Worm (Caenorhabditis elegans) whole organism, L4 larva: ENCODE results near the gene nhr-26.

Source experiments
- F10B5.3 ChIP-seq: sonication (generic microtip); optimal IDR thresholded peaks from 2 replicates; lab custom pipeline; 2016; ENCODE audit warnings: mild to moderate bottlenecking, missing genetic modification characterization, missing compliant biosample characterization
- F37D6.2 ChIP-seq: sonication (generic microtip); optimal IDR thresholded peaks from 2 replicates; lab custom pipeline; 2016; ENCODE audit warnings: mild to moderate bottlenecking, missing genetic modification characterization, missing compliant biosample characterization
- F44E2.7 ChIP-seq: fragments of 200-800 bp; sonication (Bioruptor generic); IDR thresholded peaks from 2 replicates; pipeline ENCODE4 v2.1.2; 2022; ENCODE audit warnings: missing genetic modification characterization, missing compliant biosample characterization
- R02D3.7 ChIP-seq: fragments of 150-350 bp; sonication (generic microtip); optimal IDR thresholded peaks from 3 replicates; lab custom pipeline; 2014; ENCODE audit warnings: missing biosample characterization, missing genetic modification characterization
- T20F7.1 ChIP-seq: fragments of 200-800 bp; sonication (Bioruptor generic); optimal IDR thresholded peaks from 2 replicates; lab custom pipeline; 2018; ENCODE audit warnings: mild to moderate bottlenecking, missing genetic modification characterization, missing compliant biosample characterization
- Y48G9A.11 ChIP-seq: fragments of 200-800 bp; sonication (Bioruptor generic); IDR thresholded peaks from 2 replicates; pipeline ENCODE4 v1.3.6; 2022; ENCODE audit warnings: missing genetic modification reagents, missing genetic modification characterization, missing compliant biosample characterization
- ZK337.2 ChIP-seq: fragments of 200-800 bp; sonication (Bioruptor generic); IDR thresholded peaks from 2 replicates; pipeline ENCODE4 v1.3.6; 2022; ENCODE audit warnings: missing genetic modification reagents, missing genetic modification characterization, missing compliant biosample characterization
- ZK546.5 ChIP-seq, 2 experiments: sonication (generic microtip); optimal IDR thresholded peaks; 2 replicates each; lab custom pipeline; 2017; ENCODE audit warnings: missing biosample characterization in 2 of 2, missing genetic modification characterization in 2 of 2
- aha-1 ChIP-seq: fragments of 150-350 bp; peaks from one replicate; lab custom pipeline; 2014; ENCODE audit warnings: missing biosample characterization, missing genetic modification characterization
- aly-2 ChIP-seq: sonication (generic microtip); optimal IDR thresholded peaks from 2 replicates; lab custom pipeline; 2018; ENCODE audit warnings: missing biosample characterization, missing genetic modification characterization
- ceh-20 ChIP-seq: fragments of 200-800 bp; sonication (Bioruptor generic); IDR thresholded peaks from 2 replicates; pipeline ENCODE4 v1.3.6; 2022; ENCODE audit warnings: missing genetic modification reagents, missing genetic modification characterization, missing compliant biosample characterization
- ceh-82 ChIP-seq: sonication (generic microtip); optimal IDR thresholded peaks from 2 replicates; lab custom pipeline; 2017; ENCODE audit warnings: missing biosample characterization, missing genetic modification characterization
- ces-1 ChIP-seq: fragments of 150-350 bp; sonication (generic microtip); optimal IDR thresholded peaks from 4 replicates; lab custom pipeline; 2014; ENCODE audit warnings: missing biosample characterization, missing genetic modification reagents, missing genetic modification characterization
- cey-2 ChIP-seq: sonication (generic microtip); optimal IDR thresholded peaks from 3 replicates; lab custom pipeline; 2017; ENCODE audit warnings: missing genetic modification characterization, mild to moderate bottlenecking, missing compliant biosample characterization, antibody characterized with exemption, borderline replicate concordance; ENCODE audit not compliant: insufficient read depth
- ctbp-1 ChIP-seq: fragments of 200-800 bp; sonication (Bioruptor generic); IDR thresholded peaks from 2 replicates; pipeline ENCODE4 v1.3.6; 2022; ENCODE audit warnings: missing genetic modification reagents, missing genetic modification characterization, missing compliant biosample characterization
- daf-12 ChIP-seq: fragments of 150-350 bp; optimal IDR thresholded peaks from 2 replicates; lab custom pipeline; 2014; ENCODE audit warnings: missing biosample characterization, missing genetic modification reagents, missing genetic modification characterization
- dmd-6 ChIP-seq: fragments of 200-800 bp; sonication (Bioruptor generic); IDR thresholded peaks from 2 replicates; pipeline ENCODE4 v1.3.6; 2022; ENCODE audit warnings: missing genetic modification reagents, missing genetic modification characterization, missing compliant biosample characterization
- dmd-8 ChIP-seq: fragments of 200-800 bp; sonication (Bioruptor generic); IDR thresholded peaks from 2 replicates; pipeline ENCODE4 v1.3.6; 2022; ENCODE audit warnings: missing genetic modification characterization, missing compliant biosample characterization
- dve-1 ChIP-seq: sonication (generic microtip); optimal IDR thresholded peaks from 2 replicates; lab custom pipeline; 2017; ENCODE audit warnings: antibody characterized with exemption, mild to moderate bottlenecking, missing genetic modification characterization, missing compliant biosample characterization; ENCODE audit not compliant: insufficient read depth
- egl-27 ChIP-seq: sonication (generic microtip); optimal IDR thresholded peaks from 3 replicates; lab custom pipeline; 2017; ENCODE audit warnings: missing biosample characterization, missing genetic modification reagents, missing genetic modification characterization
- egl-43 ChIP-seq: fragments of 200-800 bp; sonication (Bioruptor generic); IDR thresholded peaks from 2 replicates; pipeline ENCODE4 v1.3.6; 2022; ENCODE audit warnings: missing genetic modification reagents, missing genetic modification characterization, missing compliant biosample characterization
- gei-8 ChIP-seq: fragments of 200-800 bp; sonication (Bioruptor generic); optimal IDR thresholded peaks from 2 replicates; lab custom pipeline; 2018; ENCODE audit warnings: mild to moderate bottlenecking, missing genetic modification characterization, missing compliant biosample characterization
- hlh-11 ChIP-seq: fragments of 200-800 bp; sonication (Bioruptor generic); optimal IDR thresholded peaks from 2 replicates; lab custom pipeline; 2018; ENCODE audit warnings: mild to moderate bottlenecking, missing genetic modification characterization, missing compliant biosample characterization
- jun-1 ChIP-seq: fragments of 150-350 bp; optimal IDR thresholded peaks from 2 replicates; lab custom pipeline; 2014; ENCODE audit warnings: missing biosample characterization, missing genetic modification reagents, missing genetic modification characterization
- lim-7 ChIP-seq: fragments of 200-800 bp; sonication (Bioruptor generic); IDR thresholded peaks from 2 replicates; pipeline ENCODE4 v1.3.6; 2022; ENCODE audit warnings: missing genetic modification characterization, missing compliant biosample characterization
- lin-1 ChIP-seq: fragments of 200-800 bp; sonication (Bioruptor generic); IDR thresholded peaks from 2 replicates; pipeline ENCODE4 v1.3.6; 2022; ENCODE audit warnings: missing genetic modification reagents, missing genetic modification characterization, missing compliant biosample characterization
- lin-13 ChIP-seq: fragments of 150-350 bp; optimal IDR thresholded peaks from 2 replicates; lab custom pipeline; 2014; ENCODE audit warnings: missing biosample characterization, missing genetic modification reagents, missing genetic modification characterization
- lin-29 ChIP-seq: fragments of 200-800 bp; sonication (Bioruptor generic); IDR thresholded peaks from 2 replicates; pipeline ENCODE4 v1.3.6; 2022; ENCODE audit warnings: missing genetic modification reagents, missing genetic modification characterization, missing compliant biosample characterization
- lin-38 ChIP-seq: fragments of 200-800 bp; sonication (Bioruptor generic); IDR thresholded peaks from 2 replicates; pipeline ENCODE4 v1.3.6; 2022; ENCODE audit warnings: missing genetic modification reagents, missing genetic modification characterization, missing compliant biosample characterization
- lin-39 ChIP-seq: fragments of 150-350 bp; optimal IDR thresholded peaks from 2 replicates; lab custom pipeline; 2014; ENCODE audit warnings: missing biosample characterization, missing genetic modification reagents, missing genetic modification characterization
- lir-3 ChIP-seq: sonication (generic microtip); optimal IDR thresholded peaks from 2 replicates; lab custom pipeline; 2016; ENCODE audit warnings: mild to moderate bottlenecking, missing genetic modification characterization, missing compliant biosample characterization
- lsy-2 ChIP-seq, 2 experiments: fragments of 150-350 bp in 1 of 2; sonication (generic microtip) in 1 of 2; optimal IDR thresholded peaks; 2 replicates each; lab custom pipeline; 2014 to 2017; ENCODE audit warnings: missing biosample characterization in 2 of 2, missing genetic modification characterization in 2 of 2
- madf-5 ChIP-seq, 2 experiments: fragments of 200-800 bp; sonication (Bioruptor generic); IDR thresholded peaks; 2 replicates each; pipeline ENCODE4 v1.3.6; 2022; ENCODE audit warnings: missing compliant biosample characterization in 2 of 2, missing genetic modification characterization in 2 of 2
- mdl-1 ChIP-seq, 2 experiments: fragments of 150-350 bp in 1 of 2; sonication (generic microtip) in 1 of 2; optimal IDR thresholded peaks; 2 replicates each; lab custom pipeline; 2014 to 2017; ENCODE audit warnings: missing biosample characterization in 2 of 2, missing genetic modification characterization in 2 of 2
- nhr-10 ChIP-seq: fragments of 150-350 bp; optimal IDR thresholded peaks from 2 replicates; lab custom pipeline; 2014; ENCODE audit warnings: missing biosample characterization, missing genetic modification characterization
- nhr-41 ChIP-seq: fragments of 200-800 bp; sonication (Bioruptor generic); IDR thresholded peaks from 2 replicates; pipeline ENCODE4 v1.3.6; 2022; ENCODE audit warnings: missing genetic modification reagents, missing genetic modification characterization, missing compliant biosample characterization
- nhr-48 ChIP-seq: sonication (generic microtip); optimal IDR thresholded peaks from 2 replicates; lab custom pipeline; 2016; ENCODE audit warnings: mild to moderate bottlenecking, missing genetic modification characterization, missing compliant biosample characterization
- nhr-77 ChIP-seq: fragments of 150-350 bp; optimal IDR thresholded peaks from 2 replicates; lab custom pipeline; 2014; ENCODE audit warnings: missing biosample characterization, missing genetic modification characterization
- php-3 ChIP-seq: fragments of 200-800 bp; sonication (Bioruptor generic); IDR thresholded peaks from 2 replicates; pipeline ENCODE4 v1.3.6; 2022; ENCODE audit warnings: missing genetic modification reagents, missing genetic modification characterization, missing compliant biosample characterization
- pqm-1 ChIP-seq: sonication (generic microtip); optimal IDR thresholded peaks from 2 replicates; lab custom pipeline; 2017; ENCODE audit warnings: missing biosample characterization, missing genetic modification characterization
- sdz-12 ChIP-seq: fragments of 200-800 bp; sonication (Bioruptor generic); optimal IDR thresholded peaks from 2 replicates; lab custom pipeline; 2018; ENCODE audit warnings: mild to moderate bottlenecking, missing genetic modification characterization, missing compliant biosample characterization
- set-16 ChIP-seq: fragments of 200-800 bp; sonication (Bioruptor generic); IDR thresholded peaks from 2 replicates; pipeline ENCODE4 v1.3.6; 2022; ENCODE audit warnings: missing genetic modification reagents, missing genetic modification characterization, missing compliant biosample characterization
- skn-1 ChIP-seq: fragments of 150-350 bp; optimal IDR thresholded peaks from 2 replicates; lab custom pipeline; 2014; ENCODE audit warnings: missing biosample characterization, missing genetic modification characterization
- spr-1 ChIP-seq: sonication (generic microtip); optimal IDR thresholded peaks from 2 replicates; lab custom pipeline; 2016; ENCODE audit warnings: mild to moderate bottlenecking, missing genetic modification characterization, missing compliant biosample characterization
- unc-130 ChIP-seq: sonication (generic microtip); optimal IDR thresholded peaks from 2 replicates; lab custom pipeline; 2016; ENCODE audit warnings: missing genetic modification reagents, missing genetic modification characterization, missing compliant biosample characterization
- unc-39 ChIP-seq: sonication (generic microtip); optimal IDR thresholded peaks from 2 replicates; lab custom pipeline; 2017; ENCODE audit warnings: missing biosample characterization, missing genetic modification characterization
- unc-62 ChIP-seq, 3 experiments: fragments of 150-350 bp in 1 of 3; sonication (generic microtip); optimal IDR thresholded peaks in 2 of 3; peaks in 1 of 3; 1 replicate in 1 of 3; 2 replicates in 2 of 3; lab custom pipeline; 2014 to 2017; ENCODE audit warnings: missing biosample characterization in 3 of 3, missing genetic modification characterization in 3 of 3, missing genetic modification reagents in 3 of 3, missing genotype in 1 of 3
- vab-7 ChIP-seq: fragments of 200-800 bp; sonication (Bioruptor generic); IDR thresholded peaks from 2 replicates; pipeline ENCODE4 v1.3.6; 2022; ENCODE audit warnings: missing genetic modification reagents, missing genetic modification characterization, missing compliant biosample characterization
- zag-1 ChIP-seq: fragments of 150-350 bp; optimal IDR thresholded peaks from 2 replicates; lab custom pipeline; 2014; ENCODE audit warnings: missing biosample characterization, missing genetic modification characterization
- zfp-2 ChIP-seq: sonication (generic microtip); optimal IDR thresholded peaks from 2 replicates; lab custom pipeline; 2016; ENCODE audit warnings: mild to moderate bottlenecking, missing genetic modification characterization, missing compliant biosample characterization
- ztf-7 ChIP-seq: fragments of 150-350 bp; optimal IDR thresholded peaks from 2 replicates; lab custom pipeline; 2014; ENCODE audit warnings: missing biosample characterization, missing genetic modification characterization

nhr-26 gene

ce11 chrX:12670385-12670784 lies 29.9 kb downstream of the nhr-26 start (continued):
- TF ChIP-seq madf-5 (GFP tag; IDR thresholded peaks at IDR 0.05; lab: Robert Waterston, UW) = no peak
- peak; percentile 84 for TF ChIP-seq ctbp-1
- TF ChIP-seq ceh-82 = no peak
- TF ChIP-seq ces-1 = no peak
- TF ChIP-seq egl-27 = peak; percentile 44
- TF ChIP-seq lin-29 (GFP tag; lab: Robert Waterston, UW) = no peak
- peak in 1 of 2 experiments; percentile 99 for TF ChIP-seq unc-62 (GFP tag; optimal IDR thresholded peaks at IDR 0.05 in 1 of 2; lab: Kevin White, UChicago)
- TF ChIP-seq unc-62 (tag; optimal IDR thresholded peaks at IDR 0.05; lab: Kevin White, UChicago) = no peak
- no peak for TF ChIP-seq lin-39
- TF ChIP-seq ZK337.2 (GFP tag; lab: Robert Waterston, UW) = no peak
- no peak for TF ChIP-seq vab-7 (GFP tag; lab: Robert Waterston, UW)
- TF ChIP-seq cey-2 (tag; lab: Kevin White, UChicago) = no peak
- TF ChIP-seq lin-1 (GFP tag; lab: Robert Waterston, UW) = no peak
- TF ChIP-seq skn-1 = no peak
- TF ChIP-seq unc-39 (tag; lab: Kevin White, UChicago) = no peak
- TF ChIP-seq hlh-11 (tag; lab: Kevin White, UChicago) = peak; percentile 86
- TF ChIP-seq zag-1 = no peak
- TF ChIP-seq ceh-20 = 0 out of 2 replicates have a peak, but pooled peaks have one; percentile 55
- peak; percentile 65 for TF ChIP-seq nhr-10 (tag; lab: Kevin White, UChicago)
- TF ChIP-seq dmd-8 = no peak
- no peak for TF ChIP-seq gei-8 (GFP tag; lab: Kevin White, UChicago)
- TF ChIP-seq lin-38 (GFP tag; lab: Robert Waterston, UW) = peak; percentile 20; the same call in 1 of the 2 replicates
- TF ChIP-seq nhr-77 (tag; lab: Kevin White, UChicago) = peak; percentile 15
- peak; percentile 54 for TF ChIP-seq nhr-48 (tag; lab: Kevin White, UChicago)
- TF ChIP-seq lir-3 (tag; lab: Kevin White, UChicago) = no peak
- peak; percentile 68 for TF ChIP-seq dmd-6 (GFP tag; lab: Robert Waterston, UW)
- TF ChIP-seq daf-12 = no peak
- TF ChIP-seq lin-13 (GFP tag; lab: Kevin White, UChicago) = no peak
- TF ChIP-seq nhr-41 (GFP tag; lab: Robert Waterston, UW) = no peak
- TF ChIP-seq dve-1 (tag; lab: Kevin White, UChicago) = peak; percentile 75
- peak; percentile 64 for TF ChIP-seq egl-43 (GFP tag; lab: Robert Waterston, UW)
- no peak for TF ChIP-seq aly-2 (tag; lab: Kevin White, UChicago)
- peak; percentile 14 for TF ChIP-seq pqm-1 (tag; lab: Kevin White, UChicago)
- TF ChIP-seq spr-1 (tag; lab: Kevin White, UChicago) = peak; percentile 30
- TF ChIP-seq Y48G9A.11 (GFP tag; lab: Robert Waterston, UW) = no peak
- TF ChIP-seq T20F7.1 = no peak
- TF ChIP-seq ZK546.5 (tag; optimal IDR thresholded peaks at IDR 0.05; lab: Kevin White, UChicago) = no peak
- TF ChIP-seq sdz-12 (GFP tag; lab: Kevin White, UChicago) = no peak
- TF ChIP-seq php-3 (GFP tag; lab: Robert Waterston, UW) = no peak
- no peak for TF ChIP-seq ztf-7
- TF ChIP-seq lsy-2 (tag; optimal IDR thresholded peaks at IDR 0.05; lab: Kevin White, UChicago) = peak; percentile 77 to 81
- TF ChIP-seq unc-130 = no peak
- peak; percentile 42 for TF ChIP-seq jun-1 (tag; lab: Kevin White, UChicago)
- TF ChIP-seq aha-1 (tag; lab: Kevin White, UChicago) = peak; percentile 48
- TF ChIP-seq F10B5.3 (tag; lab: Kevin White, UChicago) = no peak
- no peak for TF ChIP-seq zfp-2 (tag; lab: Kevin White, UChicago)
- no peak for TF ChIP-seq lim-7 (GFP tag; lab: Robert Waterston, UW)
- TF ChIP-seq F44E2.7 (GFP tag; lab: Robert Waterston, UW) = no peak
- peak; percentile 29 to 79 for TF ChIP-seq mdl-1 (tag; optimal IDR thresholded peaks at IDR 0.05; lab: Kevin White, UChicago)
- TF ChIP-seq set-16 (GFP tag; lab: Robert Waterston, UW) = peak; percentile 21; the same call in 1 of the 2 replicates
- TF ChIP-seq R02D3.7 (tag; lab: Kevin White, UChicago) = peak; percentile 13
- TF ChIP-seq F37D6.2 = peak; percentile 46
